Worm (Caenorhabditis elegans): ENCODE data around the gene EEED8.18.

EEED8.18 gene

ce11 chrII:5389831-5390323 is 22.5 kb downstream of the EEED8.18 start, which contains the start of gene ndx-6:
TSS of gene ndx-6 (minus strand) at chrII:5389881.
- no peak for TF ChIP-seq unc-62 (GFP tag; optimal IDR thresholded peaks at IDR 0.05)

- TF ChIP-seq unc-62 (GFP tag; optimal IDR thresholded peaks at IDR 0.05) = no peak
These were observed 23.5 kb downstream of the EEED8.18 start, which contains the start of gene rsp-4 for ce11 chrII:5388786-5389421. TSS of gene rsp-4 (minus strand) at chrII:5388836.

ce11 chrII:5387217-5387616 is 25.2 kb downstream of the EEED8.18 start, which contains the start of gene ccpp-6:
TSS of gene ccpp-6 (minus strand) at chrII:5387317.
- TF ChIP-seq unc-62 (GFP tag; optimal IDR thresholded peaks at IDR 0.05) = no peak

- no peak for TF ChIP-seq unc-62 (GFP tag; optimal IDR thresholded peaks at IDR 0.05)
These were observed 28.1 kb downstream of the EEED8.18 start for ce11 chrII:5384282-5384681.

- no peak for TF ChIP-seq unc-62 (GFP tag; optimal IDR thresholded peaks at IDR 0.05)
These were observed 32.8 kb downstream of the EEED8.18 start, which contains the start of gene pkc-3 for ce11 chrII:5379614-5380077. TSS of gene pkc-3 (plus strand) at chrII:5380027.

- TF ChIP-seq unc-62 (GFP tag; optimal IDR thresholded peaks at IDR 0.05) = no peak
These were observed 34.2 kb downstream of the EEED8.18 start for ce11 chrII:5378239-5378521.

ce11 chrII:5377467-5378238 is 34.8 kb downstream of the EEED8.18 start, which contains the start of gene prdx-2:
TSS of gene prdx-2 (plus strand) at chrII:5378195.
- no peak for TF ChIP-seq unc-62 (GFP tag; optimal IDR thresholded peaks at IDR 0.05)

- TF ChIP-seq unc-62 (GFP tag; optimal IDR thresholded peaks at IDR 0.05) = no peak
These were observed 37.4 kb downstream of the EEED8.18 start, which contains the start of gene algn-2 for ce11 chrII:5374967-5375366. TSS of gene algn-2 (plus strand) at chrII:5375267.

ce11 chrII:5373275-5374047 is 38.9 kb downstream of the EEED8.18 start, which contains the start of the genes agt-2 and F09E5.3:
TSS of gene agt-2 (minus strand) at chrII:5373827.
TSS of gene F09E5.3 (plus strand) at chrII:5373997.
- no peak for TF ChIP-seq unc-62 (GFP tag; optimal IDR thresholded peaks at IDR 0.05)

- no peak for TF ChIP-seq unc-62 (GFP tag; optimal IDR thresholded peaks at IDR 0.05)
These were observed 41.8 kb downstream of the EEED8.18 start, which contains the start of gene F09E5.12 for ce11 chrII:5370641-5371040. TSS of gene F09E5.12 (minus strand) at chrII:5370741.

ce11 chrII:5365645-5366044 is 46.8 kb downstream of the EEED8.18 start, which contains the start of gene F09E5.16:
TSS of gene F09E5.16 (minus strand) at chrII:5365745.
- no peak for TF ChIP-seq unc-62 (GFP tag; optimal IDR thresholded peaks at IDR 0.05)

ce11 chrII:5364516-5364915 is 47.9 kb downstream of the EEED8.18 start:
- TF ChIP-seq unc-62 (GFP tag; optimal IDR thresholded peaks at IDR 0.05) = no peak

Data from whole organism, dauer.